Fruit fly (Drosophila melanogaster) whole organism, embryonic: ENCODE data around the gene CG42673.

ENCODE experiments used
- Asciz ChIP-seq: fragments of 200-800 bp; sonication (Bioruptor generic); optimal IDR thresholded peaks from 2 replicates; lab custom pipeline; 2017; ENCODE audit warnings: missing biosample characterization, mild to moderate bottlenecking, missing genetic modification characterization, missing genetic modification reagents
- Atf-2 ChIP-seq: fragments of 200-800 bp; sonication (Bioruptor generic); optimal IDR thresholded peaks from 2 replicates; lab custom pipeline; 2016; ENCODE audit warnings: missing biosample characterization, missing genetic modification characterization
- CG11560 ChIP-seq: fragments of 200-800 bp; sonication (Bioruptor generic); IDR thresholded peaks from 3 replicates; pipeline ENCODE4 v1.3.6; 2022; ENCODE audit warnings: missing biosample characterization, missing genetic modification characterization
- CG12071 ChIP-seq: fragments of 200-800 bp; sonication (Bioruptor generic); optimal IDR thresholded peaks from 3 replicates; lab custom pipeline; 2018; ENCODE audit warnings: missing biosample characterization, mild to moderate bottlenecking, missing genetic modification characterization
- CG12769 ChIP-seq: fragments of 200-800 bp; sonication (Bioruptor generic); optimal IDR thresholded peaks from 2 replicates; lab custom pipeline; 2019; ENCODE audit warnings: missing biosample characterization, mild to moderate bottlenecking, missing genetic modification characterization, moderate library complexity
- CG14965 ChIP-seq: fragments of 200-800 bp; sonication (Bioruptor generic); optimal IDR thresholded peaks from 2 replicates; lab custom pipeline; 2016; ENCODE audit warnings: missing biosample characterization, missing genetic modification characterization, borderline replicate concordance
- CG15601 ChIP-seq: fragments of 200-800 bp; sonication (Bioruptor generic); optimal IDR thresholded peaks from 3 replicates; lab custom pipeline; 2019; ENCODE audit warnings: missing biosample characterization, mild to moderate bottlenecking, missing genetic modification characterization, moderate library complexity
- CG1602 ChIP-seq: fragments of 200-800 bp; sonication (Bioruptor generic); optimal IDR thresholded peaks from 3 replicates; lab custom pipeline; 2016; ENCODE audit warnings: missing biosample characterization, missing genetic modification characterization
- CG1603 ChIP-seq: fragments of 200-800 bp; sonication (Bioruptor generic); optimal IDR thresholded peaks from 2 replicates; lab custom pipeline; 2019; ENCODE audit warnings: missing biosample characterization, mild to moderate bottlenecking, missing genetic modification characterization, moderate library complexity
- CG16779 ChIP-seq: fragments of 200-800 bp; sonication (Bioruptor generic); IDR thresholded peaks from 2 replicates; pipeline ENCODE4 v1.3.6; 2022; ENCODE audit warnings: missing biosample characterization, missing genetic modification characterization
- CG18599 ChIP-seq: fragments of 200-800 bp; sonication (Bioruptor generic); optimal IDR thresholded peaks from 3 replicates; lab custom pipeline; 2017; ENCODE audit warnings: missing biosample characterization, missing genetic modification characterization, mild to moderate bottlenecking, moderate library complexity, missing genetic modification reagents
- CG2678 ChIP-seq: fragments of 200-800 bp; sonication (Bioruptor generic); optimal IDR thresholded peaks from 3 replicates; lab custom pipeline; 2019; ENCODE audit warnings: missing biosample characterization, mild to moderate bottlenecking, missing genetic modification characterization, moderate library complexity
- CG30020 ChIP-seq: fragments of 200-800 bp; optimal IDR thresholded peaks from 2 replicates; lab custom pipeline; 2019; ENCODE audit warnings: missing biosample characterization, mild to moderate bottlenecking, missing genetic modification characterization, moderate library complexity
- CG30431 ChIP-seq: fragments of 200-800 bp; sonication (Bioruptor generic); optimal IDR thresholded peaks from 2 replicates; lab custom pipeline; 2017; ENCODE audit warnings: missing biosample characterization, missing genetic modification characterization
- CG31441 ChIP-seq: fragments of 200-800 bp; sonication (Bioruptor generic); IDR thresholded peaks from 2 replicates; pipeline ENCODE4 v1.3.6; 2022; ENCODE audit warnings: missing biosample characterization, missing genetic modification characterization
- CG4328 ChIP-seq: fragments of 200-800 bp; sonication (Bioruptor generic); optimal IDR thresholded peaks from 3 replicates; lab custom pipeline; 2017; ENCODE audit warnings: missing biosample characterization, missing genetic modification reagents, missing genetic modification characterization
- CG7963 ChIP-seq: fragments of 200-800 bp; sonication (Bioruptor generic); IDR thresholded peaks from 3 replicates; pipeline ENCODE4 v1.3.6; 2022; ENCODE audit warnings: missing biosample characterization, missing genetic modification characterization; ENCODE audit not compliant: partially characterized antibody
- CG9609 ChIP-seq: fragments of 200-800 bp; sonication (Bioruptor generic); optimal IDR thresholded peaks from 3 replicates; lab custom pipeline; 2016; ENCODE audit warnings: missing biosample characterization, missing genetic modification characterization
- CG9932 ChIP-seq: fragments of 200-800 bp; sonication (Bioruptor generic); IDR thresholded peaks from 2 replicates; pipeline ENCODE4 v1.3.6; 2022; ENCODE audit warnings: missing biosample characterization, missing genetic modification characterization
- Dfd ChIP-seq, 2 experiments: fragments of >200 bp; optimal IDR thresholded peaks; 2 replicates each; lab custom pipeline; 2017; ENCODE audit warnings: missing biosample characterization in 2 of 2, missing genetic modification characterization in 2 of 2
- Dip2 ChIP-seq: fragments of 200-800 bp; sonication (Bioruptor generic); IDR thresholded peaks from 2 replicates; pipeline ENCODE4 v1.3.6; 2022; ENCODE audit warnings: missing biosample characterization, missing genetic modification characterization
- Eip74EF ChIP-seq, 2 experiments: fragments of 200-800 bp in 1 of 2; fragments of >200 bp in 1 of 2; sonication (Bioruptor generic) in 1 of 2; optimal IDR thresholded peaks; 2 replicates each; lab custom pipeline; 2017 to 2019; ENCODE audit warnings: missing biosample characterization in 2 of 2, missing genetic modification characterization in 2 of 2, mild to moderate bottlenecking in 1 of 2, moderate library complexity in 1 of 2
- Elba2 ChIP-seq: fragments of 200-800 bp; sonication (Bioruptor generic); optimal IDR thresholded peaks from 3 replicates; lab custom pipeline; 2016; ENCODE audit warnings: missing biosample characterization, missing genetic modification characterization
- Fer1 ChIP-seq: fragments of 200-800 bp; sonication (Bioruptor generic); optimal IDR thresholded peaks from 2 replicates; lab custom pipeline; 2017; ENCODE audit warnings: missing biosample characterization, mild to moderate bottlenecking, missing genetic modification characterization
- Fer3 ChIP-seq: fragments of 200-800 bp; sonication (Bioruptor generic); optimal IDR thresholded peaks from 2 replicates; lab custom pipeline; 2018; ENCODE audit warnings: missing biosample characterization, mild to moderate bottlenecking, missing genetic modification characterization, moderate library complexity
- Gsc ChIP-seq: fragments of 200-800 bp; sonication (Bioruptor generic); IDR thresholded peaks from 2 replicates; pipeline ENCODE4 v1.3.6; 2022; ENCODE audit warnings: missing biosample characterization, missing genetic modification characterization
- HLH3B ChIP-seq: fragments of 200-800 bp; sonication (Bioruptor generic); IDR thresholded peaks from 2 replicates; pipeline ENCODE4 v1.3.6; 2022; ENCODE audit warnings: missing biosample characterization, missing genetic modification characterization
- HmgD ChIP-seq: fragments of 200-800 bp; sonication (Bioruptor generic); optimal IDR thresholded peaks from 3 replicates; lab custom pipeline; 2016; ENCODE audit warnings: missing biosample characterization, missing genetic modification characterization
- Hr3 ChIP-seq: fragments of 200-800 bp; sonication (Bioruptor generic); optimal IDR thresholded peaks from 3 replicates; lab custom pipeline; 2016; ENCODE audit warnings: missing biosample characterization, missing genetic modification characterization
- Med ChIP-seq: fragments of 200-800 bp; sonication (Bioruptor generic); peaks from one replicate; lab custom pipeline; 2016; ENCODE audit warnings: missing biosample characterization, missing genetic modification characterization, mild to moderate bottlenecking, inconsistent platforms, moderate library complexity
- Mes4 ChIP-seq: fragments of 200-800 bp; sonication (Bioruptor generic); optimal IDR thresholded peaks from 2 replicates; lab custom pipeline; 2016; ENCODE audit warnings: missing biosample characterization, missing genetic modification characterization
- Six4 ChIP-seq: fragments of 200-800 bp; sonication (Bioruptor generic); optimal IDR thresholded peaks from 2 replicates; lab custom pipeline; 2016; ENCODE audit warnings: missing biosample characterization, missing genetic modification characterization
- Stat92E ChIP-seq, 3 experiments: fragments of >200 bp in 2 of 3; fragments of 200-800 bp in 1 of 3; sonication (Bioruptor generic) in 1 of 3; optimal IDR thresholded peaks; 2 replicates each; lab custom pipeline; 2017 to 2019; ENCODE audit warnings: missing biosample characterization in 3 of 3, missing genetic modification characterization in 3 of 3, mild to moderate bottlenecking in 1 of 3, moderate library complexity in 1 of 3
- Vsx1 ChIP-seq: fragments of 200-800 bp; sonication (Bioruptor generic); optimal IDR thresholded peaks from 2 replicates; lab custom pipeline; 2017; ENCODE audit warnings: missing biosample characterization, mild to moderate bottlenecking, missing genetic modification characterization, missing genetic modification reagents
- Xbp1 ChIP-seq: fragments of 200-800 bp; sonication (Bioruptor generic); optimal IDR thresholded peaks from 3 replicates; lab custom pipeline; 2016; ENCODE audit warnings: missing biosample characterization, mild to moderate bottlenecking, missing genetic modification characterization
- Xrp1 ChIP-seq: fragments of 200-800 bp; sonication (Bioruptor generic); IDR thresholded peaks from 2 replicates; pipeline ENCODE4 v1.3.6; 2022; ENCODE audit warnings: missing biosample characterization, missing genetic modification characterization
- az2 ChIP-seq: fragments of 200-800 bp; sonication (Bioruptor generic); optimal IDR thresholded peaks from 3 replicates; lab custom pipeline; 2016; ENCODE audit warnings: missing biosample characterization, missing genetic modification characterization
- bsh ChIP-seq, 2 experiments: fragments of 200-800 bp; sonication (Bioruptor generic); optimal IDR thresholded peaks; 2 replicates each; lab custom pipeline; 2017 to 2018; ENCODE audit warnings: mild to moderate bottlenecking in 2 of 2, missing biosample characterization in 2 of 2, missing genetic modification characterization in 2 of 2, moderate library complexity in 1 of 2
- dmrt99B ChIP-seq: fragments of 200-800 bp; sonication (Bioruptor generic); optimal IDR thresholded peaks from 2 replicates; lab custom pipeline; 2018; ENCODE audit warnings: missing biosample characterization, mild to moderate bottlenecking, missing genetic modification characterization, moderate library complexity
- emc ChIP-seq: fragments of 200-800 bp; sonication (Bioruptor generic); optimal IDR thresholded peaks from 2 replicates; lab custom pipeline; 2016; ENCODE audit warnings: missing biosample characterization, missing genetic modification characterization
- org-1 ChIP-seq: fragments of 200-800 bp; sonication (Bioruptor generic); optimal IDR thresholded peaks from 2 replicates; lab custom pipeline; 2017; ENCODE audit warnings: missing biosample characterization, missing genetic modification characterization
- pho ChIP-seq: fragments of 200-800 bp; sonication (Bioruptor generic); optimal IDR thresholded peaks from 2 replicates; lab custom pipeline; 2016; ENCODE audit warnings: missing biosample characterization, missing genetic modification characterization
- pros ChIP-seq: fragments of 200-800 bp; sonication (Bioruptor generic); optimal IDR thresholded peaks from 3 replicates; lab custom pipeline; 2019; ENCODE audit warnings: missing biosample characterization, mild to moderate bottlenecking, missing genetic modification characterization, moderate library complexity
- pum ChIP-seq: fragments of 200-800 bp; sonication (Bioruptor generic); optimal IDR thresholded peaks from 2 replicates; lab custom pipeline; 2016; ENCODE audit warnings: missing biosample characterization, missing genetic modification characterization
- sob ChIP-seq: fragments of 200-800 bp; sonication (Bioruptor generic); IDR thresholded peaks from 2 replicates; pipeline ENCODE4 v1.3.6; 2022; ENCODE audit warnings: missing biosample characterization, missing genetic modification characterization
- tin ChIP-seq: fragments of 200-800 bp; sonication (Bioruptor generic); optimal IDR thresholded peaks from 3 replicates; lab custom pipeline; 2016; ENCODE audit warnings: missing biosample characterization, missing genetic modification characterization
- tna ChIP-seq: fragments of 200-800 bp; sonication (Bioruptor generic); IDR thresholded peaks from 2 replicates; pipeline ENCODE4 v1.3.6; 2022; ENCODE audit warnings: missing biosample characterization, missing genetic modification characterization; ENCODE audit not compliant: partially characterized antibody
- tup ChIP-seq: fragments of 200-800 bp; sonication (Bioruptor generic); optimal IDR thresholded peaks from 2 replicates; lab custom pipeline; 2016; ENCODE audit warnings: missing biosample characterization, mild to moderate bottlenecking, missing genetic modification characterization, moderate library complexity
- yki ChIP-seq: fragments of >200 bp; optimal IDR thresholded peaks from 3 replicates; lab custom pipeline; 2018

Gene CG42673

DNA sequence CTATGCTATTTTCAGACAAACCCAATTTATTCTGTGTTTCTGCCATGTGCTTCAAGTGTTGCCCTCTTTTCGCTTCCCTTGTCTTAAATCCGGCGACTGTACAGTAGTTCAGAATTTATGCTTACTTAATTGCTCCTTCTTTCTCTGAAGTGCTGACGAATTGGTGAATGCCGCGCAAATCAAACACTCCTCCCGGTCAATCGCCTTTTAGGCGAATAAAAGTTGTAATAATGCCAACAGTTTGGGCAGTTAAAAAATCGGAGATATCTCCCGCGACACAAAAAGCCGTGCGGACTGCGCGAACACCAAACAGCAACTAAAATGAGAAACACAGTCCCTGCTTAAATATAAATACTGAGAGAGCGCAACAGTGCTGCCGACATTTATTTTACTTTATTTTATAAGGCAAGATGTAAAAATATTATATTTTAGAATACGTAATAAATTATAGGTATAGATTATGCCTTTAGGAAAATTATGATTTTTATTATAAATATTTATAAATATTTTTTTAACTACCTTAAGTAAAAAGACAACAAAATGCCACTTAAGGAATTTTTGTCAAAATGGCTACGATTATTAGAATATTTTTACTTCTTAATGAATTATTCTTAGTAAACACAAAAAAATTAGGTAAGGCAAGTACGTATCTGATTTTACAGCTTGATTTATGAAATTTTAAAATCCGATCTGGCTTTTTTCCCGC, 41.9 kb upstream of the CG42673 start, which contains the start of gene path (continued):
- TF ChIP-seq Atf-2 (GFP tag; lab: Kevin White, UChicago) (no peak), CG9609 (GFP tag; lab: Kevin White, UChicago) (no peak), az2 (GFP tag; lab: Kevin White, UChicago) (no peak), CG30431 (GFP tag; lab: Kevin White, UChicago) (no peak), org-1 (no peak), tin (GFP tag; lab: Kevin White, UChicago) (no peak), Hr3 (GFP tag; lab: Kevin White, UChicago) (no peak), tna (GFP tag; lab: Robert Waterston, UW) (peak; percentile 8; the same call in 1 of the 2 replicates), CG14965 (GFP tag; lab: Kevin White, UChicago) (no peak), CG30020 (tag; lab: Kevin White, UChicago) (peak; percentile 14), Fer3 (peak; percentile 34), Eip74EF (GFP tag; optimal IDR thresholded peaks at IDR 0.05; lab: Kevin White, UChicago) (no peak), CG16779 (GFP tag; lab: Robert Waterston, UW) (no peak), pum (GFP tag; lab: Kevin White, UChicago) (no peak), CG1602 (GFP tag; lab: Kevin White, UChicago) (no peak), Dip2 (GFP tag; lab: Robert Waterston, UW) (no peak), pho (GFP tag; lab: Kevin White, UChicago) (no peak), Asciz (GFP tag; lab: Kevin White, UChicago) (peak; percentile 46), Stat92E (GFP tag; optimal IDR thresholded peaks at IDR 0.05; lab: Kevin White, UChicago) (peak in 1 of 3 experiments; percentile 30), Dfd (GFP tag; optimal IDR thresholded peaks at IDR 0.05; lab: Kevin White, UChicago) (no peak), Mes4 (GFP tag; lab: Kevin White, UChicago) (no peak), Xbp1 (GFP tag; lab: Kevin White, UChicago) (no peak), Elba2 (no peak), CG18599 (GFP tag; lab: Kevin White, UChicago) (peak; percentile 62), sob (0 out of 2 replicates have a peak, but pooled peaks have one; percentile 24), tup (GFP tag; lab: Kevin White, UChicago) (no peak), Xrp1 (GFP tag; lab: Robert Waterston, UW) (peak; percentile 48; the same call in 1 of the 2 replicates), Fer1 (GFP tag; lab: Kevin White, UChicago) (peak; percentile 57), Gsc (GFP tag; lab: Robert Waterston, UW) (no peak), CG12071 (GFP tag; lab: Kevin White, UChicago) (peak; percentile 19), CG9932 (GFP tag; lab: Robert Waterston, UW) (no peak), CG11560 (tag; lab: Robert Waterston, UW) (no peak), pros (GFP tag; lab: Kevin White, UChicago) (no peak), dmrt99B (tag; lab: Kevin White, UChicago) (peak; percentile 64), Med (GFP tag; lab: Kevin White, UChicago) (peak; percentile 85), CG31441 (GFP tag; lab: Robert Waterston, UW) (peak; percentile 84), CG4328 (GFP tag; lab: Kevin White, UChicago) (no peak), CG2678 (tag; lab: Kevin White, UChicago) (peak; percentile 76), HmgD (no peak), HLH3B (GFP tag; lab: Robert Waterston, UW) (no peak; the same call in 1 of the 2 replicates), bsh (GFP tag; optimal IDR thresholded peaks at IDR 0.05; lab: Kevin White, UChicago) (peak in 1 of 2 experiments; percentile 25), Vsx1 (GFP tag; lab: Kevin White, UChicago) (no peak), emc (no peak), CG15601 (tag; lab: Kevin White, UChicago) (peak; percentile 28), CG1603 (peak; percentile 20), yki (lab: Kevin White, UChicago) (no peak), CG7963 (GFP tag; lab: Robert Waterston, UW) (no peak), Six4 (GFP tag; lab: Kevin White, UChicago) (peak; percentile 41), CG12769 (tag; lab: Kevin White, UChicago) (peak; percentile 53)
